Worm (Caenorhabditis elegans) whole organism, L1 larva: ENCODE data around the gene ZK1098.12.

Experiments used
- aha-1 ChIP-seq: fragments of 150-350 bp; optimal IDR thresholded peaks from 2 replicates; lab custom pipeline; 2014; ENCODE audit warnings: missing biosample characterization, missing genetic modification characterization
- ceh-90 ChIP-seq: sonication (generic microtip); optimal IDR thresholded peaks from 2 replicates; lab custom pipeline; 2016; ENCODE audit warnings: missing genetic modification characterization, missing compliant biosample characterization
- hlh-17 ChIP-seq: fragments of 200-800 bp; sonication (Bioruptor generic); optimal IDR thresholded peaks from 2 replicates; lab custom pipeline; 2018; ENCODE audit warnings: missing genetic modification characterization, mild to moderate bottlenecking, missing compliant biosample characterization, moderate library complexity, borderline replicate concordance
- lin-35 ChIP-seq, 2 experiments: fragments of 150-350 bp; optimal IDR thresholded peaks; 2 replicates each; lab custom pipeline; 2014; ENCODE audit warnings: missing biosample characterization in 2 of 2, missing genetic modification characterization in 2 of 2, missing genetic modification reagents in 2 of 2
- nhr-237 ChIP-seq: fragments of 150-350 bp; optimal IDR thresholded peaks from 2 replicates; lab custom pipeline; 2014; ENCODE audit warnings: missing biosample characterization, missing genetic modification characterization
- nhr-76 ChIP-seq: sonication (generic microtip); optimal IDR thresholded peaks from 2 replicates; lab custom pipeline; 2017; ENCODE audit warnings: missing biosample characterization, missing genetic modification characterization
- pqm-1 ChIP-seq: sonication (generic microtip); optimal IDR thresholded peaks from 3 replicates; lab custom pipeline; 2017; ENCODE audit warnings: missing biosample characterization, missing genetic modification characterization
- snpc-4 ChIP-seq: fragments of 150-350 bp; optimal IDR thresholded peaks from 2 replicates; lab custom pipeline; 2014; ENCODE audit warnings: missing biosample characterization, missing genetic modification characterization
- ztf-11 ChIP-seq, 2 experiments: sonication (generic microtip); optimal IDR thresholded peaks; 2 replicates each; lab custom pipeline; 2016 to 2017; ENCODE audit warnings: missing genetic modification characterization in 2 of 2, missing biosample characterization in 1 of 2, missing compliant biosample characterization in 1 of 2

- TF ChIP-seq ztf-11 (tag; optimal IDR thresholded peaks at IDR 0.05; lab: Kevin White, UChicago) (no peak), nhr-237 (tag; lab: Kevin White, UChicago) (no peak), lin-35 (GFP tag; optimal IDR thresholded peaks at IDR 0.05; lab: Kevin White, UChicago) (no peak), snpc-4 (tag; lab: Kevin White, UChicago) (no peak), nhr-76 (tag; lab: Kevin White, UChicago) (no peak), aha-1 (no peak), ceh-90 (tag; lab: Kevin White, UChicago) (no peak), hlh-17 (no peak), pqm-1 (tag; lab: Kevin White, UChicago) (no peak)
These were observed at the start of gene ZK1098.12 for ce11 chrIII:9544820-9545219.
